Fruit fly (Drosophila melanogaster) whole organism, pupa: ENCODE measurements around the gene His3.3A.

ENCODE experiments used
- CG10348 ChIP-seq: fragments of 200-800 bp; sonication (Bioruptor generic); IDR thresholded peaks from 2 replicates; pipeline ENCODE4 v1.3.6; 2022; ENCODE audit warnings: missing biosample characterization, missing genetic modification characterization
- CG15710 ChIP-seq: fragments of 200-800 bp; sonication (Bioruptor generic); optimal IDR thresholded peaks from 2 replicates; lab custom pipeline; 2018; ENCODE audit warnings: missing biosample characterization, mild to moderate bottlenecking, missing genetic modification characterization, moderate library complexity
- CG17806 ChIP-seq: fragments of 200-800 bp; sonication (Bioruptor generic); optimal IDR thresholded peaks from 2 replicates; lab custom pipeline; 2018; ENCODE audit warnings: missing biosample characterization, mild to moderate bottlenecking, missing genetic modification characterization, moderate library complexity
- CG32121 ChIP-seq: fragments of 200-800 bp; sonication (Bioruptor generic); IDR thresholded peaks from 2 replicates; pipeline ENCODE4 v1.3.6; 2022; ENCODE audit warnings: missing biosample characterization, missing genetic modification characterization
- CG8159 ChIP-seq: fragments of 200-800 bp; sonication (Bioruptor generic); optimal IDR thresholded peaks from 3 replicates; lab custom pipeline; 2018; ENCODE audit warnings: missing biosample characterization, mild to moderate bottlenecking, missing genetic modification characterization, moderate library complexity
- CG8301 ChIP-seq: fragments of 200-800 bp; sonication (Bioruptor generic); optimal IDR thresholded peaks from 2 replicates; lab custom pipeline; 2018; ENCODE audit warnings: missing biosample characterization, mild to moderate bottlenecking, missing genetic modification characterization
- Ets98B ChIP-seq: fragments of 200-800 bp; sonication (Bioruptor generic); IDR thresholded peaks from 2 replicates; pipeline ENCODE4 v1.3.6; 2022; ENCODE audit warnings: missing biosample characterization, missing genetic modification characterization
- Pif1A ChIP-seq: fragments of 200-800 bp; sonication (Bioruptor generic); optimal IDR thresholded peaks from 3 replicates; lab custom pipeline; 2016; ENCODE audit warnings: missing biosample characterization, missing genetic modification characterization
- fd96Ca ChIP-seq: fragments of 200-800 bp; sonication (Bioruptor generic); IDR thresholded peaks from 3 replicates; pipeline ENCODE4 v1.3.6; 2022; ENCODE audit warnings: missing biosample characterization, missing genetic modification characterization

DNA sequence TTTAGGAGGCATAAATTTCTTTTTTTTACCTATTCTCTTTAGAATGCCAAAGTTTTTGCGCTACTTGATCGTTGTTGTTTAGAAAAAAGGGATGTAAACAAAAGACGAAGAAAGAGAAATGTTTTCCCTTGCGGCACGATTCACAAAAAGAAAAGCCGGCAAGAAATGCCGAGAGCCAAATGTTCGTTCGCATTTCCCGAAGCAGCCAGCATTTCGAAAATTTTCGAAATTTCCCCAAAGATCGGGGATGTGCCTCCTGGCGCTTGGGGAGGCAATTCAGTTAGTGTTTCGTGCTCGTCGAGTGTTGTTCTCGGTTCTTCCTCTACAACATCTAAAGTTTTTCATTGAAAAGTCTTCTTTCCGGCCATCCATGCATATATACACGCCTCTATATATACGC is 45.7 kb downstream of the His3.3A start, which contains the start of gene Msp300:
- TF ChIP-seq CG10348 (GFP tag; lab: Robert Waterston, UW) = no peak
- no peak for TF ChIP-seq CG8159 (tag; lab: Kevin White, UChicago)
- no peak for TF ChIP-seq CG15710 (tag; lab: Kevin White, UChicago)
- TF ChIP-seq Ets98B = no peak
- no peak for TF ChIP-seq CG32121 (GFP tag; lab: Robert Waterston, UW)
- no peak for TF ChIP-seq CG8301 (tag; lab: Kevin White, UChicago)
- TF ChIP-seq fd96Ca (GFP tag; lab: Robert Waterston, UW) = no peak
- no peak for TF ChIP-seq CG17806 (tag; lab: Kevin White, UChicago)
- no peak for TF ChIP-seq Pif1A (GFP tag; lab: Kevin White, UChicago)
